Fruit fly (Drosophila melanogaster): ENCODE results near the gene CG11586.

Gene CG11586

DNA sequence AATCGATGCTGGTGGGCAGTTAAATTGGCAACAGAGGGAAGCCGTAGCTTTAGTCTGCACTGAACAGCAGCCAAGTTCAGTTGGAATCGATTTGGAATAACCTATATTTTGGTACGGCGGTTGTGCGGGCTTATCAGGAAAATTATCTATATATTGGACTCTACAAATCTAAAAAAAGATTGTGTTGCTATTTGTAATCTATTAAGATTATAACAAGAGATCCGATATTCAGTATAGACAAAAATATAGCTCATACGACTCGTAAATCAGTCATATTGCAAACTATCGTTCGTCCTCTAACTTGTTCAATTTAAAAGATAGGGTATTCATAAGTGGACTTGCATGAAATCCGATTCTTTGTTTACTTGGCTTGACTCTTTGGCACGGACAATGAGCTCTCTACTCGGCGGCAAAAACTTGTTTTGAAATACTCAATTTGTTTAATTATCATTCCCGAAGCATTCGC is 26.4 kb upstream of the CG11586 start, which contains the start of gene Hexo1 (continued):
- peak; percentile 37 for TF ChIP-seq Hmr (GFP tag; optimal IDR thresholded peaks at IDR 0.05)
- no peak for TF ChIP-seq NC2β (GFP tag; optimal IDR thresholded peaks at IDR 0.05)
- peak; percentile 92 for TF ChIP-seq Ets65A (GFP tag)
- no peak for TF ChIP-seq salm (tag; optimal IDR thresholded peaks at IDR 0.05)
- no peak for TF ChIP-seq CG10321 (GFP tag; IDR thresholded peaks at IDR 0.05)
- TF ChIP-seq CG3995 (GFP tag; optimal IDR thresholded peaks at IDR 0.05), result no peak
- no peak for TF ChIP-seq H2.0 (GFP tag; IDR thresholded peaks at IDR 0.05)
- TF ChIP-seq CG18764 (GFP tag; optimal IDR thresholded peaks at IDR 0.05), result no peak
- TF ChIP-seq CG6765 (GFP tag; optimal IDR thresholded peaks at IDR 0.05), result no peak
- TF ChIP-seq CG11695 (GFP tag; IDR thresholded peaks at IDR 0.05), result 0 out of 3 replicates have a peak, but pooled peaks have one; percentile 40
- no peak for TF ChIP-seq CG9817 (tag; optimal IDR thresholded peaks at IDR 0.05)
- no peak for TF ChIP-seq tx (GFP tag; optimal IDR thresholded peaks at IDR 0.05)
- TF ChIP-seq Sox102F (GFP tag; optimal IDR thresholded peaks at IDR 0.05), result peak; percentile 33
- no peak for TF ChIP-seq CG8944 (GFP tag; optimal IDR thresholded peaks at IDR 0.05)
- TF ChIP-seq fd96Cb (tag; optimal IDR thresholded peaks at IDR 0.05), result no peak
- peak; percentile 37; the same call in 1 of the 2 replicates for TF ChIP-seq GATAe (GFP tag; conservative IDR thresholded peaks at IDR 0.05)
- TF ChIP-seq Dbx (GFP tag; IDR thresholded peaks at IDR 0.05), result peak; percentile 20; the same call in 1 of the 3 replicates
- no peak for TF ChIP-seq Dll (GFP tag; IDR thresholded peaks at IDR 0.05; ENCODE audit: partially characterized antibody)
- no peak for TF ChIP-seq CG7928 (GFP tag; optimal IDR thresholded peaks at IDR 0.05)
- TF ChIP-seq bsh (GFP tag; optimal IDR thresholded peaks at IDR 0.05), result peak; percentile 35 to 58
- peak; percentile 30; the same call in 1 of the 3 replicates for TF ChIP-seq CG17361 (GFP tag; IDR thresholded peaks at IDR 0.05)
- TF ChIP-seq CG2120 (GFP tag; optimal IDR thresholded peaks at IDR 0.05), result peak; percentile 53
- no peak for TF ChIP-seq Lpt (GFP tag; optimal IDR thresholded peaks at IDR 0.05)
- no peak for TF ChIP-seq E2f2 (GFP tag; IDR thresholded peaks at IDR 0.05)
- TF ChIP-seq wor (GFP tag; IDR thresholded peaks at IDR 0.05), result no peak
- no peak for TF ChIP-seq wek (GFP tag; optimal IDR thresholded peaks at IDR 0.05)
- TF ChIP-seq CG34376 (GFP tag; optimal IDR thresholded peaks at IDR 0.05), result peak; percentile 79
- no peak for TF ChIP-seq CG13775 (GFP tag; optimal IDR thresholded peaks at IDR 0.05)
- no peak for TF ChIP-seq CG15073 (GFP tag; optimal IDR thresholded peaks at IDR 0.05)
- peak; percentile 80 for TF ChIP-seq sug (tag; optimal IDR thresholded peaks at IDR 0.05)
- TF ChIP-seq Pdp1 (GFP tag; optimal IDR thresholded peaks at IDR 0.05), result peak in 1 of 2 experiments; percentile 23
- TF ChIP-seq CG12391 (tag; optimal IDR thresholded peaks at IDR 0.05), result peak; percentile 27
- TF ChIP-seq Oli (tag; optimal IDR thresholded peaks at IDR 0.05), result peak; percentile 25
- TF ChIP-seq Oaz (GFP tag; IDR thresholded peaks at IDR 0.05), result no peak
- no peak for TF ChIP-seq CG13894 (tag; optimal IDR thresholded peaks at IDR 0.05)
- TF ChIP-seq CG13424 (tag; optimal IDR thresholded peaks at IDR 0.05), result peak; percentile 42
- no peak for TF ChIP-seq CG11398 (GFP tag; optimal IDR thresholded peaks at IDR 0.05)
- peak; percentile 40 for TF ChIP-seq Fer1 (GFP tag; optimal IDR thresholded peaks at IDR 0.05)
- TF ChIP-seq stwl (tag; optimal IDR thresholded peaks at IDR 0.05), result no peak
- peak; percentile 3 for TF ChIP-seq CG10147 (GFP tag; optimal IDR thresholded peaks at IDR 0.05)
- TF ChIP-seq Drgx (GFP tag; IDR thresholded peaks at IDR 0.05), result 0 out of 2 replicates have a peak, but pooled peaks have one; percentile 15
- peak; percentile 23; the same call in 1 of the 2 replicates for TF ChIP-seq CG13287 (GFP tag; IDR thresholded peaks at IDR 0.05; ENCODE audit: partially characterized antibody)
- peak; percentile 55 for TF ChIP-seq HmgZ (tag; optimal IDR thresholded peaks at IDR 0.05)
- no peak for TF ChIP-seq CG5953 (GFP tag; IDR thresholded peaks at IDR 0.05)
- TF ChIP-seq CG32532 (GFP tag; IDR thresholded peaks at IDR 0.05), result peak; percentile 51; the same call in 1 of the 2 replicates
- TF ChIP-seq mam (GFP tag; optimal IDR thresholded peaks at IDR 0.05), result peak; percentile 15
- no peak for TF ChIP-seq CG4282 (GFP tag; optimal IDR thresholded peaks at IDR 0.05)
- no peak for TF ChIP-seq ase (GFP tag; IDR thresholded peaks at IDR 0.05)
- 0 out of 2 replicates have a peak, but pooled peaks have one; percentile 17 for TF ChIP-seq Ada2b (GFP tag; IDR thresholded peaks at IDR 0.05)
- TF ChIP-seq Six4 (GFP tag; optimal IDR thresholded peaks at IDR 0.05), result no peak
- TF ChIP-seq pzg (GFP tag; optimal IDR thresholded peaks at IDR 0.05), result no peak

Measured in whole organism, embryonic.